Worm (Caenorhabditis elegans): Measurements from ENCODE around the gene AH10.2.
"Not testable (repeated sequence)": the region's sequence is repeated elsewhere in the genome, so short reads cannot be mapped to it uniquely, and the experiment has no call there.

- TF ChIP-seq lsy-2 (tag; optimal IDR thresholded peaks at IDR 0.05); sma-9 (GFP tag; optimal IDR thresholded peaks at IDR 0.05); sma-9 (tag; optimal IDR thresholded peaks at IDR 0.05): not testable (repeated sequence)
Measured at ce11 chrV:14137766-14138165, 18.8 kb upstream of the AH10.2 start, which contains the start of gene AH10.4.
